Worm (Caenorhabditis elegans) whole organism, early embryonic: ENCODE results near the gene M28.10.

Experiments used
- B0310.2 ChIP-seq: sonication (generic microtip); optimal IDR thresholded peaks from 2 replicates; lab custom pipeline; 2016; ENCODE audit warnings: mild to moderate bottlenecking, missing genetic modification characterization, missing compliant biosample characterization
- F13C5.2 ChIP-seq: sonication (generic microtip); optimal IDR thresholded peaks from 2 replicates; lab custom pipeline; 2017; ENCODE audit warnings: mild to moderate bottlenecking, missing genetic modification characterization, inconsistent platforms, missing compliant biosample characterization
- ama-1 ChIP-seq: fragments of 150-350 bp; optimal IDR thresholded peaks from 2 replicates; lab custom pipeline; 2014
- ceh-13 ChIP-seq: fragments of 200-800 bp; sonication (Bioruptor generic); optimal IDR thresholded peaks from 2 replicates; lab custom pipeline; 2018; ENCODE audit warnings: mild to moderate bottlenecking, missing genetic modification characterization, missing compliant biosample characterization
- ceh-36 ChIP-seq: sonication (generic microtip); optimal IDR thresholded peaks from 2 replicates; lab custom pipeline; 2016; ENCODE audit warnings: missing genetic modification characterization, inconsistent platforms, missing compliant biosample characterization
- ets-7 ChIP-seq: sonication (generic microtip); optimal IDR thresholded peaks from 2 replicates; lab custom pipeline; 2016; ENCODE audit warnings: missing genotype, missing genetic modification characterization, missing compliant biosample characterization
- flt-1 ChIP-seq: fragments of 200-800 bp; sonication (Bioruptor generic); IDR thresholded peaks from 2 replicates; pipeline ENCODE4 v1.3.6; 2022; ENCODE audit warnings: missing genetic modification characterization, missing compliant biosample characterization
- pes-1 ChIP-seq: fragments of 200-800 bp; sonication (Bioruptor generic); IDR thresholded peaks from 2 replicates; pipeline ENCODE4 v1.3.6; 2022; ENCODE audit warnings: missing genetic modification reagents, missing genetic modification characterization, missing compliant biosample characterization
- scrt-1 ChIP-seq: fragments of 200-800 bp; sonication (Bioruptor generic); IDR thresholded peaks from 2 replicates; pipeline ENCODE4 v1.3.6; 2022; ENCODE audit warnings: missing genetic modification characterization, missing compliant biosample characterization
- tbx-37 ChIP-seq: fragments of 200-800 bp; sonication (Bioruptor generic); conservative IDR thresholded peaks from 2 replicates; pipeline ENCODE4 v1.3.6; 2022; ENCODE audit warnings: missing genetic modification reagents, missing genetic modification characterization, missing compliant biosample characterization
- tra-4 ChIP-seq: sonication (generic microtip); optimal IDR thresholded peaks from 2 replicates; lab custom pipeline; 2017; ENCODE audit warnings: missing genetic modification characterization, missing compliant biosample characterization

DNA sequence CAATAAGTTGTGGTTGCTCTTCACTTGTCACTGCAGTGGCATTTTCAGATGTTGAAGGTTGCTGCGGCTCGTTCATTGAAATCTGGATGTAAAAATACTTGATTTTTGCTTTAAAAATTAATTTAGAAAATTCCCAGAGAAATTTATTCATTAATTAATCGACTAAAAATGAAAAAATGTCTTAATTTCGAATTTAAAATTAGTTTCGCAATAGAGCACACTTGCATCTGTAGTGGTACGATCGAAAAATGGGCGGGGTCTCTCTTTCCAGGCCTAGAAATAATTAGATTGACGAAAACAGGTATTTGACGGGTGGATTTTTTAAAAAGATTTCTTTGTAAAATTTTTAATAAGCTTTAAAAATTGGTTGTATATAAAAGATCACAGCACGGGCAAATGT lies 15.4 kb downstream of the M28.10 start, which contains the start of gene D2089.8:
- TF ChIP-seq tbx-37 (GFP tag; lab: Robert Waterston, UW) = no peak
- no peak for TF ChIP-seq ama-1
- no peak for TF ChIP-seq scrt-1
- TF ChIP-seq ets-7 (tag; lab: Kevin White, UChicago) = no peak
- TF ChIP-seq B0310.2 (tag; lab: Kevin White, UChicago) = no peak
- no peak for TF ChIP-seq F13C5.2 (tag; lab: Kevin White, UChicago)
- TF ChIP-seq tra-4 (tag; lab: Kevin White, UChicago) = no peak
- no peak for TF ChIP-seq ceh-13 (GFP tag; lab: Kevin White, UChicago)
- no peak for TF ChIP-seq ceh-36
- TF ChIP-seq flt-1 (GFP tag; lab: Robert Waterston, UW) = no peak
- no peak for TF ChIP-seq pes-1 (GFP tag; lab: Robert Waterston, UW)
